Fruit fly (Drosophila melanogaster): ENCODE data around the gene PIG-P.

Gene PIG-P

DNA sequence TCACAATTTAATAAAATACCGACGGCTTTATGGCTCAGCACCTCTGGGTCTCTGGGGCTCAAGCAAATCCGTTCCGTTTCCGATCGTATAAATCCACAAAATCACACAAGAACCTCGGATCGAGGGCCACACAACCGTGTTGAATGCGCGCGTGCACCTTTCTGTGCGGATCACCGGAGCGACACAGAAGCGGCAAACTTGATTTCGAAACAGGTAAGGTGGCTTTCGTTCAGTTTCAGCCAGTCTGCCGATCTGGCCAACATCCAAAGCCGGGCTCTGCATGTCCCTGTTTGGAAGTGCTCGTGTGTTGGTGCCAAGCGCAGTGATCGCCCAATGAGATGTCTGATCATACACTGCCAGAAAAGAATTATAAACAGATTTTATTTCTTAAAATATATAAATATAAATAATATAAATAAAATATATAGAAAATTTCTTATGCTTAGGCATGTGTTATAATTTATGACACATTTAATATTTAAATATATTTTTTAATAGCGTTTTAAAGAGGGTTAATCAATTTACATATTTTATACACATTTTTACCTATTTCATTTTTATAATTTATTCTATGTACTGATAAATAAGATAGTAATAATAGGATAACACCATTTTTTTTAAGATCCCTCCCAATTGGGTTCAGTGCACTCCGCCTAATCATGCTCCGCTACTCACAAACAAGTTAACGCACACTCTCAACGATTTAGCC, 40.6 kb upstream of the PIG-P start, which contains the start of gene dysf (continued):
- TF ChIP-seq Xbp1 (GFP tag; optimal IDR thresholded peaks at IDR 0.05) (peak; percentile 48), chm (GFP tag; IDR thresholded peaks at IDR 0.05) (no peak), CG7745 (tag; optimal IDR thresholded peaks at IDR 0.05) (no peak), CG9876 (GFP tag; optimal IDR thresholded peaks at IDR 0.05) (no peak), Dll (GFP tag; IDR thresholded peaks at IDR 0.05; ENCODE audit: partially characterized antibody) (no peak), vvl (GFP tag; IDR thresholded peaks at IDR 0.05) (peak; percentile 48; the same call in 1 of the 2 replicates), CG9437 (GFP tag; optimal IDR thresholded peaks at IDR 0.05) (peak; percentile 75), pita (GFP tag; optimal IDR thresholded peaks at IDR 0.05) (no peak), knrl (GFP tag; IDR thresholded peaks at IDR 0.05; ENCODE audit: partially characterized antibody) (no peak), CG12236 (GFP tag; optimal IDR thresholded peaks at IDR 0.05) (no peak), CG18764 (GFP tag; optimal IDR thresholded peaks at IDR 0.05) (peak; percentile 17), Optix (GFP tag; IDR thresholded peaks at IDR 0.05) (no peak), CG16815 (GFP tag; optimal IDR thresholded peaks at IDR 0.05) (peak; percentile 46), CG8281 (tag; optimal IDR thresholded peaks at IDR 0.05) (peak; percentile 35), CG11504 (tag; optimal IDR thresholded peaks at IDR 0.05) (peak; percentile 86), CG17359 (tag; optimal IDR thresholded peaks at IDR 0.05) (peak; percentile 47), TFAM (GFP tag; optimal IDR thresholded peaks at IDR 0.05) (no peak), Scr (GFP tag; IDR thresholded peaks at IDR 0.05; ENCODE audit: partially characterized antibody) (no peak), ac (GFP tag; optimal IDR thresholded peaks at IDR 0.05) (no peak), CG11456 (GFP tag; IDR thresholded peaks at IDR 0.05) (no peak), z (GFP tag; IDR thresholded peaks at IDR 0.05) (no peak), pan (optimal IDR thresholded peaks at IDR 0.05) (no peak), pan (GFP tag; optimal IDR thresholded peaks at IDR 0.05 in 1 of 2, IDR thresholded peaks at IDR 0.05 in 1 of 2) (peak in 1 of 2 experiments; percentile 50), dan (GFP tag; IDR thresholded peaks at IDR 0.05) (no peak), CG15011 (GFP tag; optimal IDR thresholded peaks at IDR 0.05) (no peak), CG10565 (GFP tag; optimal IDR thresholded peaks at IDR 0.05) (no peak), Hmr (GFP tag; optimal IDR thresholded peaks at IDR 0.05) (peak; percentile 45), CG17328 (GFP tag; IDR thresholded peaks at IDR 0.05) (peak; percentile 40; the same call in 1 of the 2 replicates), CG34224 (GFP tag; IDR thresholded peaks at IDR 0.05; ENCODE audit: partially characterized antibody) (no peak), Sry-β (GFP tag; optimal IDR thresholded peaks at IDR 0.05) (peak; percentile 9), corto (GFP tag; optimal IDR thresholded peaks at IDR 0.05) (no peak), CG6791 (GFP tag; IDR thresholded peaks at IDR 0.05; ENCODE audit: partially characterized antibody) (no peak), sc (optimal IDR thresholded peaks at IDR 0.05) (no peak), sc (GFP tag; optimal IDR thresholded peaks at IDR 0.05) (peak; percentile 63), Dek (tag; optimal IDR thresholded peaks at IDR 0.05) (peak; percentile 8), CG32772 (GFP tag; IDR thresholded peaks at IDR 0.05) (peak; percentile 11; the same call in 1 of the 2 replicates), Taf1 (GFP tag; IDR thresholded peaks at IDR 0.05) (no peak), slou (GFP tag; optimal IDR thresholded peaks at IDR 0.05) (no peak), CG2129 (GFP tag; IDR thresholded peaks at IDR 0.05; ENCODE audit: partially characterized antibody) (no peak), sug (tag; optimal IDR thresholded peaks at IDR 0.05) (peak; percentile 53), lbe (GFP tag; optimal IDR thresholded peaks at IDR 0.05) (no peak), CG6654 (GFP tag; optimal IDR thresholded peaks at IDR 0.05) (peak; percentile 12), CG3407 (GFP tag; optimal IDR thresholded peaks at IDR 0.05) (no peak), nerfin-2 (GFP tag; IDR thresholded peaks at IDR 0.05; ENCODE audit: partially characterized antibody) (no peak), CG15601 (tag; optimal IDR thresholded peaks at IDR 0.05) (peak; percentile 68), B-H2 (GFP tag; optimal IDR thresholded peaks at IDR 0.05) (no peak), Neu2 (GFP tag; optimal IDR thresholded peaks at IDR 0.05; ENCODE audit: borderline replicate concordance) (no peak), seq (GFP tag; IDR thresholded peaks at IDR 0.05) (no peak), zf30C (GFP tag; optimal IDR thresholded peaks at IDR 0.05) (peak; percentile 84)

Measured in whole organism, embryonic.